Worm (Caenorhabditis elegans): ENCODE data around the gene sinh-1.

ce11 chrII:12240088-12240487, 12.0 kb downstream of the sinh-1 start, which contains the start of gene txdc-12.1:
- TF ChIP-seq blmp-1 (tag; optimal IDR thresholded peaks at IDR 0.05) (no peak), snpc-4 (tag; optimal IDR thresholded peaks at IDR 0.05) (no peak), ces-1 (GFP tag; optimal IDR thresholded peaks at IDR 0.05) (no peak), nhr-237 (tag; optimal IDR thresholded peaks at IDR 0.05) (no peak), nhr-28 (tag; optimal IDR thresholded peaks at IDR 0.05) (no peak), unc-62 (GFP tag; optimal IDR thresholded peaks at IDR 0.05) (no peak), bed-3 (GFP tag; optimal IDR thresholded peaks at IDR 0.05) (no peak), mep-1 (tag; optimal IDR thresholded peaks at IDR 0.05) (no peak)
